Fruit fly (Drosophila melanogaster) whole organism, embryonic: Measurements from ENCODE around the gene CG7530.

ENCODE experiments used
- CG11247 ChIP-seq: fragments of 200-800 bp; sonication (Bioruptor generic); IDR thresholded peaks from 2 replicates; pipeline ENCODE4 v1.3.6; 2022; ENCODE audit warnings: missing biosample characterization, missing genetic modification characterization
- CG11696 ChIP-seq: fragments of 200-800 bp; sonication (Bioruptor generic); IDR thresholded peaks from 2 replicates; pipeline ENCODE4 v1.3.6; 2022; ENCODE audit warnings: missing biosample characterization, missing genetic modification characterization
- CG14860 ChIP-seq: fragments of 200-800 bp; sonication (Bioruptor generic); IDR thresholded peaks from 3 replicates; pipeline ENCODE4 v1.3.6; 2022; ENCODE audit warnings: missing biosample characterization, missing genetic modification characterization; ENCODE audit not compliant: partially characterized antibody
- CG14965 ChIP-seq: fragments of 200-800 bp; sonication (Bioruptor generic); optimal IDR thresholded peaks from 2 replicates; lab custom pipeline; 2016; ENCODE audit warnings: missing biosample characterization, missing genetic modification characterization, borderline replicate concordance
- CG1602 ChIP-seq: fragments of 200-800 bp; sonication (Bioruptor generic); optimal IDR thresholded peaks from 3 replicates; lab custom pipeline; 2016; ENCODE audit warnings: missing biosample characterization, missing genetic modification characterization
- CG2199 ChIP-seq: fragments of 200-800 bp; sonication (Bioruptor generic); IDR thresholded peaks from 3 replicates; pipeline ENCODE4 v1.3.6; 2022; ENCODE audit warnings: missing biosample characterization, missing genetic modification characterization
- CG30431 ChIP-seq: fragments of 200-800 bp; sonication (Bioruptor generic); optimal IDR thresholded peaks from 2 replicates; lab custom pipeline; 2017; ENCODE audit warnings: missing biosample characterization, missing genetic modification characterization
- CG31388 ChIP-seq: fragments of 200-800 bp; sonication (Bioruptor generic); optimal IDR thresholded peaks from 2 replicates; lab custom pipeline; 2016; ENCODE audit warnings: missing biosample characterization, missing genetic modification characterization
- CG32767 ChIP-seq: fragments of 200-800 bp; sonication (Bioruptor generic); IDR thresholded peaks from 2 replicates; pipeline ENCODE4 v1.3.6; 2022; ENCODE audit warnings: missing biosample characterization, missing genetic modification characterization
- CG4282 ChIP-seq: fragments of 200-800 bp; sonication (Bioruptor generic); optimal IDR thresholded peaks from 2 replicates; lab custom pipeline; 2016; ENCODE audit warnings: missing biosample characterization, missing genetic modification characterization
- CG4404 ChIP-seq: fragments of 200-800 bp; sonication (Bioruptor generic); IDR thresholded peaks from 2 replicates; pipeline ENCODE4 v1.3.6; 2022; ENCODE audit warnings: missing biosample characterization, missing genetic modification characterization
- CG4424 ChIP-seq: fragments of 200-800 bp; sonication (Bioruptor generic); optimal IDR thresholded peaks from 3 replicates; lab custom pipeline; 2016; ENCODE audit warnings: missing biosample characterization, missing genetic modification characterization
- CG4730 ChIP-seq: fragments of 200-800 bp; sonication (Bioruptor generic); IDR thresholded peaks from 2 replicates; pipeline ENCODE4 v1.3.6; 2022; ENCODE audit warnings: missing biosample characterization, missing genetic modification characterization
- CG4854 ChIP-seq: fragments of 200-800 bp; sonication (Bioruptor generic); optimal IDR thresholded peaks from 2 replicates; lab custom pipeline; 2016; ENCODE audit warnings: missing biosample characterization, missing genetic modification characterization, inconsistent platforms
- CG6683 ChIP-seq: fragments of 200-800 bp; sonication (Bioruptor generic); optimal IDR thresholded peaks from 2 replicates; lab custom pipeline; 2017; ENCODE audit warnings: missing biosample characterization, mild to moderate bottlenecking, missing genetic modification characterization, missing genetic modification reagents
- CG7839 ChIP-seq: fragments of 200-800 bp; sonication (Bioruptor generic); optimal IDR thresholded peaks from 3 replicates; lab custom pipeline; 2018; ENCODE audit warnings: missing biosample characterization, mild to moderate bottlenecking, missing genetic modification characterization, moderate library complexity
- CG7987 ChIP-seq: fragments of 200-800 bp; sonication (Bioruptor generic); optimal IDR thresholded peaks from 2 replicates; lab custom pipeline; 2018; ENCODE audit warnings: missing biosample characterization, mild to moderate bottlenecking, missing genetic modification characterization, moderate library complexity
- CG8290 ChIP-seq, 3 experiments: fragments of 200-800 bp; sonication (Bioruptor generic); optimal IDR thresholded peaks; 2 replicates each; lab custom pipeline; 2016 to 2019; ENCODE audit warnings: missing biosample characterization in 3 of 3, missing genetic modification characterization in 3 of 3, mild to moderate bottlenecking in 2 of 3, moderate library complexity in 1 of 3
- CG9797 ChIP-seq: fragments of 200-800 bp; sonication (Bioruptor generic); optimal IDR thresholded peaks from 3 replicates; lab custom pipeline; 2018; ENCODE audit warnings: missing biosample characterization, mild to moderate bottlenecking, missing genetic modification characterization
- E2f2 ChIP-seq: fragments of 200-800 bp; sonication (Bioruptor generic); IDR thresholded peaks from 2 replicates; pipeline ENCODE4 v1.3.6; 2022; ENCODE audit warnings: missing biosample characterization, missing genetic modification characterization
- HLH3B ChIP-seq: fragments of 200-800 bp; sonication (Bioruptor generic); IDR thresholded peaks from 2 replicates; pipeline ENCODE4 v1.3.6; 2022; ENCODE audit warnings: missing biosample characterization, missing genetic modification characterization
- Hr51 ChIP-seq, 2 experiments: fragments of 200-800 bp; sonication (Bioruptor generic); optimal IDR thresholded peaks; 2 replicates in 1 of 2; 3 replicates in 1 of 2; lab custom pipeline; 2016 to 2018; ENCODE audit warnings: missing biosample characterization in 2 of 2, missing genetic modification characterization in 2 of 2, mild to moderate bottlenecking in 1 of 2, moderate library complexity in 1 of 2
- Kr ChIP-seq: fragments of 200-800 bp; sonication (Bioruptor generic); optimal IDR thresholded peaks from 2 replicates; lab custom pipeline; 2017; ENCODE audit warnings: missing biosample characterization, mild to moderate bottlenecking, missing genetic modification characterization
- Myb ChIP-seq: fragments of 200-800 bp; sonication (Bioruptor generic); optimal IDR thresholded peaks from 2 replicates; lab custom pipeline; 2016; ENCODE audit warnings: missing biosample characterization, missing genetic modification characterization
- NC2β ChIP-seq: fragments of 200-800 bp; sonication (Bioruptor generic); optimal IDR thresholded peaks from 2 replicates; lab custom pipeline; 2016; ENCODE audit warnings: missing biosample characterization, missing genetic modification characterization
- Oaz ChIP-seq: fragments of 200-800 bp; sonication (Bioruptor generic); IDR thresholded peaks from 2 replicates; pipeline ENCODE4 v1.3.6; 2022; ENCODE audit warnings: missing biosample characterization, missing genetic modification characterization
- Scr ChIP-seq: fragments of 200-800 bp; sonication (Bioruptor generic); IDR thresholded peaks from 2 replicates; pipeline ENCODE4 v1.3.6; 2022; ENCODE audit warnings: missing biosample characterization, missing genetic modification characterization; ENCODE audit not compliant: partially characterized antibody
- Side ChIP-seq: fragments of 200-800 bp; sonication (Bioruptor generic); optimal IDR thresholded peaks from 2 replicates; lab custom pipeline; 2016; ENCODE audit warnings: missing biosample characterization, missing genetic modification characterization
- Stat92E ChIP-seq, 3 experiments: fragments of >200 bp in 2 of 3; fragments of 200-800 bp in 1 of 3; sonication (Bioruptor generic) in 1 of 3; optimal IDR thresholded peaks; 2 replicates each; lab custom pipeline; 2017 to 2019; ENCODE audit warnings: missing biosample characterization in 3 of 3, missing genetic modification characterization in 3 of 3, mild to moderate bottlenecking in 1 of 3, moderate library complexity in 1 of 3
- aop ChIP-seq: fragments of 200-800 bp; sonication (Bioruptor generic); IDR thresholded peaks from 2 replicates; pipeline ENCODE4 v1.3.6; 2022; ENCODE audit warnings: missing biosample characterization, missing genetic modification characterization
- ara ChIP-seq: fragments of 200-800 bp; sonication (Bioruptor generic); IDR thresholded peaks from 2 replicates; pipeline ENCODE4 v1.3.6; 2022; ENCODE audit warnings: missing biosample characterization, missing genetic modification characterization
- bowl ChIP-seq: fragments of 200-800 bp; sonication (Bioruptor generic); IDR thresholded peaks from 2 replicates; pipeline ENCODE4 v1.3.6; 2022; ENCODE audit warnings: missing biosample characterization, missing genetic modification characterization
- bsh ChIP-seq, 2 experiments: fragments of 200-800 bp; sonication (Bioruptor generic); optimal IDR thresholded peaks; 2 replicates each; lab custom pipeline; 2017 to 2018; ENCODE audit warnings: mild to moderate bottlenecking in 2 of 2, missing biosample characterization in 2 of 2, missing genetic modification characterization in 2 of 2, moderate library complexity in 1 of 2
- caup ChIP-seq: fragments of 200-800 bp; sonication (Bioruptor generic); optimal IDR thresholded peaks from 3 replicates; lab custom pipeline; 2017; ENCODE audit warnings: missing biosample characterization, mild to moderate bottlenecking, missing genetic modification characterization, moderate library complexity; ENCODE audit not compliant: severe bottlenecking
- dm ChIP-seq: fragments of 200-800 bp; sonication (Bioruptor generic); optimal IDR thresholded peaks from 3 replicates; lab custom pipeline; 2016; ENCODE audit warnings: missing biosample characterization, missing genetic modification characterization
- esg ChIP-seq: fragments of 200-800 bp; sonication (Bioruptor generic); conservative IDR thresholded peaks from 2 replicates; pipeline ENCODE4 v1.3.6; 2022; ENCODE audit warnings: missing biosample characterization, missing genetic modification characterization
- eyg ChIP-seq: fragments of 200-800 bp; sonication (Bioruptor generic); optimal IDR thresholded peaks from 3 replicates; lab custom pipeline; 2016; ENCODE audit warnings: missing biosample characterization, missing genetic modification characterization
- fd64A ChIP-seq: fragments of 200-800 bp; sonication (Bioruptor generic); optimal IDR thresholded peaks from 3 replicates; lab custom pipeline; 2018; ENCODE audit warnings: missing biosample characterization, mild to moderate bottlenecking, missing genetic modification characterization
- hth ChIP-seq: fragments of >200 bp; optimal IDR thresholded peaks from 2 replicates; lab custom pipeline; 2017; ENCODE audit warnings: inconsistent platforms
- lmd ChIP-seq: fragments of 200-800 bp; sonication (Bioruptor generic); IDR thresholded peaks from 2 replicates; pipeline ENCODE4 v1.3.6; 2022; ENCODE audit warnings: missing biosample characterization, missing genetic modification characterization
- mam ChIP-seq: fragments of 200-800 bp; sonication (Bioruptor generic); optimal IDR thresholded peaks from 3 replicates; lab custom pipeline; 2016; ENCODE audit warnings: missing biosample characterization, missing genetic modification characterization
- nmo ChIP-seq: fragments of 200-800 bp; sonication (Bioruptor generic); optimal IDR thresholded peaks from 2 replicates; lab custom pipeline; 2018; ENCODE audit warnings: missing biosample characterization, mild to moderate bottlenecking, missing genetic modification characterization, moderate library complexity
- p53 ChIP-seq: fragments of 200-800 bp; sonication (Bioruptor generic); optimal IDR thresholded peaks from 2 replicates; lab custom pipeline; 2016; ENCODE audit warnings: missing biosample characterization, missing genetic modification characterization
- pan ChIP-seq, 4 experiments: fragments of >200 bp in 3 of 4; fragments of 200-800 bp in 1 of 4; sonication (Bioruptor generic) in 1 of 4; optimal IDR thresholded peaks in 3 of 4; IDR thresholded peaks in 1 of 4; 2 replicates each; pipeline versions ENCODE4 v1.3.6 to Lab custom; 2017 to 2022; ENCODE audit warnings: missing biosample characterization in 2 of 4, missing genetic modification characterization in 2 of 4, mixed read lengths in 1 of 4
- sens-2 ChIP-seq: fragments of 200-800 bp; sonication (Bioruptor generic); IDR thresholded peaks from 2 replicates; pipeline ENCODE4 v1.3.6; 2022; ENCODE audit warnings: missing biosample characterization, missing genetic modification characterization
- sna ChIP-seq: fragments of 200-800 bp; sonication (Bioruptor generic); IDR thresholded peaks from 2 replicates; pipeline ENCODE4 v1.3.6; 2022; ENCODE audit warnings: missing biosample characterization, missing genetic modification characterization; ENCODE audit not compliant: partially characterized antibody
- stwl ChIP-seq: fragments of 200-800 bp; sonication (Bioruptor generic); optimal IDR thresholded peaks from 3 replicates; lab custom pipeline; 2018; ENCODE audit warnings: missing biosample characterization, mild to moderate bottlenecking, missing genetic modification characterization, moderate library complexity
- trem ChIP-seq: fragments of 200-800 bp; optimal IDR thresholded peaks from 3 replicates; lab custom pipeline; 2019; ENCODE audit warnings: missing biosample characterization, mild to moderate bottlenecking, missing genetic modification characterization, moderate library complexity
- zf30C ChIP-seq: fragments of 200-800 bp; sonication (Bioruptor generic); optimal IDR thresholded peaks from 3 replicates; lab custom pipeline; 2018; ENCODE audit warnings: missing biosample characterization, mild to moderate bottlenecking, missing genetic modification characterization

Gene CG7530

dm6 chr3R:14740658-14741191 lies 9.4 kb upstream of the CG7530 start (continued):
- TF ChIP-seq Kr (GFP tag; lab: Kevin White, UChicago), result no peak
- TF ChIP-seq Stat92E (GFP tag; optimal IDR thresholded peaks at IDR 0.05; lab: Kevin White, UChicago), result no peak
- peak; percentile 45 for TF ChIP-seq esg (GFP tag; lab: Robert Waterston, UW)
- peak; percentile 72 for TF ChIP-seq p53
- peak; percentile 94 for TF ChIP-seq CG2199 (GFP tag; lab: Robert Waterston, UW)
- peak; percentile 83 for TF ChIP-seq mam (GFP tag; lab: Kevin White, UChicago)
- TF ChIP-seq CG4424 (GFP tag; lab: Kevin White, UChicago), result peak; percentile 44
- no peak for TF ChIP-seq CG31388 (GFP tag; lab: Kevin White, UChicago)
- no peak for TF ChIP-seq Oaz
- TF ChIP-seq dm (GFP tag; lab: Kevin White, UChicago), result peak; percentile 77
- TF ChIP-seq aop (GFP tag; lab: Robert Waterston, UW), result peak; percentile 7; the same call in 1 of the 2 replicates
- TF ChIP-seq fd64A (GFP tag; lab: Kevin White, UChicago), result peak; percentile 36
- no peak for TF ChIP-seq CG4854 (GFP tag; lab: Kevin White, UChicago)
- TF ChIP-seq stwl (tag; lab: Kevin White, UChicago), result peak; percentile 96
- peak; percentile 71 for TF ChIP-seq lmd (GFP tag; lab: Robert Waterston, UW)
- TF ChIP-seq trem (tag; lab: Kevin White, UChicago), result peak; percentile 26
- TF ChIP-seq CG4404 (GFP tag; lab: Robert Waterston, UW), result peak; percentile 39; the same call in 1 of the 2 replicates
- no peak for TF ChIP-seq Scr (GFP tag; lab: Robert Waterston, UW)
- peak; percentile 58; the same call in 1 of the 2 replicates for TF ChIP-seq sens-2 (GFP tag; lab: Robert Waterston, UW)
- TF ChIP-seq caup (GFP tag; lab: Kevin White, UChicago), result peak; percentile 69
- TF ChIP-seq CG4730, result peak; percentile 36
- TF ChIP-seq CG9797 (GFP tag; lab: Kevin White, UChicago), result no peak
- no peak for TF ChIP-seq ara (GFP tag; lab: Robert Waterston, UW)
- TF ChIP-seq CG8290 (GFP tag; optimal IDR thresholded peaks at IDR 0.05; lab: Kevin White, UChicago), result peak; percentile 75
- TF ChIP-seq CG8290 (tag; optimal IDR thresholded peaks at IDR 0.05; lab: Kevin White, UChicago), result peak; percentile 65 to 97
- peak; percentile 74 for TF ChIP-seq Side (GFP tag; lab: Kevin White, UChicago)
- TF ChIP-seq CG4282 (GFP tag; lab: Kevin White, UChicago), result peak; percentile 34
- TF ChIP-seq E2f2 (GFP tag; lab: Robert Waterston, UW), result no peak; the same call in 1 of the 2 replicates
- TF ChIP-seq CG14965 (GFP tag; lab: Kevin White, UChicago), result no peak
- TF ChIP-seq CG11247 (GFP tag; lab: Robert Waterston, UW), result peak; percentile 79
- TF ChIP-seq CG14860 (GFP tag; lab: Robert Waterston, UW), result no peak
- no peak for TF ChIP-seq CG11696
- TF ChIP-seq pan (optimal IDR thresholded peaks at IDR 0.05; lab: Kevin White, UChicago), result no peak
- TF ChIP-seq pan (GFP tag; optimal IDR thresholded peaks at IDR 0.05 in 1 of 2, IDR thresholded peaks at IDR 0.05 in 1 of 2), result peak in 1 of 2 experiments; percentile 35
- peak; percentile 51 for TF ChIP-seq nmo (GFP tag; lab: Kevin White, UChicago)
- peak; percentile 92 for TF ChIP-seq Myb (GFP tag; lab: Kevin White, UChicago)
- peak in 1 of 2 experiments; percentile 72 for TF ChIP-seq Hr51 (GFP tag; optimal IDR thresholded peaks at IDR 0.05; lab: Kevin White, UChicago)
- peak; percentile 54 for TF ChIP-seq eyg (GFP tag; lab: Kevin White, UChicago)
- no peak for TF ChIP-seq CG32767
- TF ChIP-seq CG7987, result peak; percentile 46
- TF ChIP-seq CG7839, result peak; percentile 56
- TF ChIP-seq hth (lab: Kevin White, UChicago), result no peak
- TF ChIP-seq CG30431 (GFP tag; lab: Kevin White, UChicago), result no peak
- peak; percentile 34; the same call in 1 of the 2 replicates for TF ChIP-seq HLH3B (GFP tag; lab: Robert Waterston, UW)
- no peak for TF ChIP-seq zf30C (GFP tag; lab: Kevin White, UChicago)
- TF ChIP-seq CG6683, result no peak
- peak; percentile 18 for TF ChIP-seq CG1602
- TF ChIP-seq bowl, result no peak
- peak; percentile 44 for TF ChIP-seq NC2β (GFP tag; lab: Kevin White, UChicago)
- peak in 1 of 2 experiments; percentile 42 for TF ChIP-seq bsh (GFP tag; optimal IDR thresholded peaks at IDR 0.05; lab: Kevin White, UChicago)
- no peak for TF ChIP-seq sna (GFP tag; lab: Robert Waterston, UW)
